5 fruit fly cellular contexts compared by ENCODE assay signal in the genomic region with DNA sequence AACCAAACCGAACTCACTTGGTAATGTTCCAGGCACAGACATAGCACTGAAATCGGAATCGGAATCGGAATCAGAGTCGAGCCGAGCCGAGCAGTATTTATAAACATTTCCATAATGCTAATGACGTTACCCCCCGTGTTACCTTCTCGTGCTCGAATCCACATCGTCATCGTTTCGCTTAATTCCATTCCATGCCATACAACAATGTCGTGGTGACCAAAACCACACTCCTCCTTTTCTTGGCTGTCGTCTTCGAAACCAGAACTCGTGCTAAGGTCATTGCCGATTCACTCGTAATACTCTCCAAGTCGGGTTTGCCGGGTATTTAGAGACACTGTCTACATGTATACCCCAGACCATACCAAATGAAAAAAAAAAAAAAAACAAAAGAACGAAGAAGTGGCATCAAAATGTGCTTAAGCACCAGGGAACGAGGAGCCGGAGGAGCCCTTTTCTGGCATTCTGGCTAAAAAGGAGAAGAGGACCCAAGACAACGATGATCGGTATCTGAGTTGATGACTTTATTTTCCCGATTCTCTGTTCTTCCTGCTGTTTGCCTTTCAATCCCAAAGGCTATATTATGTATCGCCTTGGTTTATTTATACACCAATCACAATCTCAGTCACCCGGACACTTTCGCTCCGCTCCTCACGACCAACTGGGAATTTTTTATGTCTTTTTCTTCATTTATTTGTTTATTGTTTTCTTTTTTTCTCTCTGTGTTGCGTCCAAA.
A peak's percentile ranks its signal among the peaks of the same experiment; 100 is the strongest.
TF ChIP-seq lines count a peak whose summit lies in the region.

No protein-coding gene starts in this region.

- TF ChIP-seq CTCF in whole organism, embryonic (GFP tag; optimal IDR thresholded peaks at IDR 0.05; lab: Kevin White, UChicago): no peak

TF ChIP-seq in whole organism, adult, 20 proteins besides CTCF, POLR2A, EP300 and RAD21:
- peak; percentile 67 for TF ChIP-seq kay (GFP tag; lab: Kevin White, UChicago; ENCODE audit: borderline replicate concordance)
- no peak for TF ChIP-seq CG7045 (GFP tag; optimal IDR thresholded peaks at IDR 0.05; lab: Kevin White, UChicago)
- peak; percentile 71 for TF ChIP-seq tj (GFP tag; optimal IDR thresholded peaks at IDR 0.05; lab: Kevin White, UChicago)
TF ChIP-seq in whole organism, adult: peak in this region for 2.

TF ChIP-seq in whole organism, embryonic, 481 proteins besides CTCF, POLR2A, EP300 and RAD21 (continues in another document):
- peak; percentile 45 for TF ChIP-seq zf30C (GFP tag; optimal IDR thresholded peaks at IDR 0.05; lab: Kevin White, UChicago)
- peak; percentile 80 for TF ChIP-seq nom (GFP tag; optimal IDR thresholded peaks at IDR 0.05; lab: Kevin White, UChicago)
- TF ChIP-seq lbe (GFP tag; optimal IDR thresholded peaks at IDR 0.05; lab: Kevin White, UChicago): peak; percentile 62
- TF ChIP-seq pros (GFP tag; optimal IDR thresholded peaks at IDR 0.05; lab: Kevin White, UChicago): peak; percentile 66
- no peak for TF ChIP-seq CG10462 (GFP tag; optimal IDR thresholded peaks at IDR 0.05; lab: Kevin White, UChicago)
- TF ChIP-seq corto (GFP tag; optimal IDR thresholded peaks at IDR 0.05; lab: Kevin White, UChicago): peak; percentile 58
- peak; percentile 83 for TF ChIP-seq sens (GFP tag; lab: Kevin White, UChicago)
- TF ChIP-seq CG12769 (tag; optimal IDR thresholded peaks at IDR 0.05; lab: Kevin White, UChicago): peak; percentile 90
- TF ChIP-seq sug (tag; optimal IDR thresholded peaks at IDR 0.05; lab: Kevin White, UChicago): peak; percentile 3
- TF ChIP-seq CG8478 (optimal IDR thresholded peaks at IDR 0.05; lab: Kevin White, UChicago): no peak
- peak; percentile 11 for TF ChIP-seq CG2712 (tag; optimal IDR thresholded peaks at IDR 0.05; lab: Kevin White, UChicago)
- TF ChIP-seq vvl (GFP tag; IDR thresholded peaks at IDR 0.05; lab: Robert Waterston, UW): peak; percentile 93
- TF ChIP-seq aop (GFP tag; IDR thresholded peaks at IDR 0.05; lab: Robert Waterston, UW): no peak
- TF ChIP-seq Deaf1 (tag; optimal IDR thresholded peaks at IDR 0.05; lab: Kevin White, UChicago): peak; percentile 77
- no peak for TF ChIP-seq PHDP (tag; optimal IDR thresholded peaks at IDR 0.05; lab: Kevin White, UChicago)
- TF ChIP-seq cwo (GFP tag; optimal IDR thresholded peaks at IDR 0.05; lab: Kevin White, UChicago): peak; percentile 5
- no peak for TF ChIP-seq org-1 (GFP tag; optimal IDR thresholded peaks at IDR 0.05; lab: Kevin White, UChicago)
- TF ChIP-seq kni (GFP tag; optimal IDR thresholded peaks at IDR 0.05; lab: Kevin White, UChicago): peak; percentile 1
- TF ChIP-seq CG9727 (GFP tag; optimal IDR thresholded peaks at IDR 0.05; lab: Kevin White, UChicago): peak; percentile 10

TF ChIP-seq in whole organism, prepupa, 60 proteins besides CTCF, POLR2A, EP300 and RAD21 (continues in another document):
- TF ChIP-seq esn (GFP tag; optimal IDR thresholded peaks at IDR 0.05; lab: Kevin White, UChicago) (peak; percentile 28), fd85E (GFP tag; optimal IDR thresholded peaks at IDR 0.05; lab: Kevin White, UChicago) (no peak), CG11902 (GFP tag; optimal IDR thresholded peaks at IDR 0.05; lab: Kevin White, UChicago) (no peak), Ets96B (tag; optimal IDR thresholded peaks at IDR 0.05; lab: Kevin White, UChicago) (peak; percentile 47), CG8319 (GFP tag; optimal IDR thresholded peaks at IDR 0.05; lab: Kevin White, UChicago) (no peak), Met (GFP tag; optimal IDR thresholded peaks at IDR 0.05; lab: Kevin White, UChicago) (peak; percentile 15), CG6808 (GFP tag; optimal IDR thresholded peaks at IDR 0.05; lab: Kevin White, UChicago) (peak; percentile 41), CG10631 (GFP tag; optimal IDR thresholded peaks at IDR 0.05; lab: Kevin White, UChicago) (peak; percentile 10), OdsH (GFP tag; optimal IDR thresholded peaks at IDR 0.05; lab: Kevin White, UChicago) (peak; percentile 28), Hr39 (GFP tag; optimal IDR thresholded peaks at IDR 0.05; lab: Kevin White, UChicago) (peak; percentile 20), Sox102F (GFP tag; optimal IDR thresholded peaks at IDR 0.05; lab: Kevin White, UChicago) (peak; percentile 78), svp (GFP tag; lab: Kevin White, UChicago) (peak; percentile 83), dac (GFP tag; optimal IDR thresholded peaks at IDR 0.05; lab: Kevin White, UChicago) (no peak), topi (GFP tag; optimal IDR thresholded peaks at IDR 0.05; lab: Kevin White, UChicago) (peak; percentile 25), Eip78C (GFP tag; lab: Kevin White, UChicago) (peak; percentile 81), spab (GFP tag; optimal IDR thresholded peaks at IDR 0.05; lab: Kevin White, UChicago) (peak; percentile 53), CG32006 (GFP tag; optimal IDR thresholded peaks at IDR 0.05; lab: Kevin White, UChicago) (no peak), CG6792 (GFP tag; optimal IDR thresholded peaks at IDR 0.05; lab: Kevin White, UChicago) (peak; percentile 4), CG31627 (GFP tag; optimal IDR thresholded peaks at IDR 0.05; lab: Kevin White, UChicago) (peak; percentile 17), ss (GFP tag; optimal IDR thresholded peaks at IDR 0.05; lab: Kevin White, UChicago) (peak; percentile 78 to 86), Sox14 (GFP tag; optimal IDR thresholded peaks at IDR 0.05; lab: Kevin White, UChicago) (peak; percentile 60)

TF ChIP-seq in whole organism, pupa, 21 proteins besides CTCF, POLR2A, EP300 and RAD21:
- TF ChIP-seq Pif1B (GFP tag; optimal IDR thresholded peaks at IDR 0.05; lab: Kevin White, UChicago) (peak; percentile 18), CG14655 (GFP tag; optimal IDR thresholded peaks at IDR 0.05; lab: Kevin White, UChicago) (peak; percentile 37), CG8159 (tag; optimal IDR thresholded peaks at IDR 0.05; lab: Kevin White, UChicago) (peak; percentile 25), CG13204 (GFP tag; optimal IDR thresholded peaks at IDR 0.05; lab: Kevin White, UChicago) (peak; percentile 48), gl (tag; optimal IDR thresholded peaks at IDR 0.05; lab: Kevin White, UChicago) (peak; percentile 40), Snoo (tag; optimal IDR thresholded peaks at IDR 0.05; lab: Kevin White, UChicago) (peak; percentile 48), CG32121 (GFP tag; IDR thresholded peaks at IDR 0.05; lab: Robert Waterston, UW) (no peak), D1 (tag; optimal IDR thresholded peaks at IDR 0.05; lab: Kevin White, UChicago) (no peak), fd96Ca (GFP tag; IDR thresholded peaks at IDR 0.05; lab: Robert Waterston, UW) (no peak), CG9948 (tag; optimal IDR thresholded peaks at IDR 0.05; lab: Kevin White, UChicago) (peak; percentile 10), Pif1A (GFP tag; optimal IDR thresholded peaks at IDR 0.05; lab: Kevin White, UChicago) (peak; percentile 40), CG17806 (tag; optimal IDR thresholded peaks at IDR 0.05; lab: Kevin White, UChicago) (peak; percentile 15), CG15710 (tag; optimal IDR thresholded peaks at IDR 0.05; lab: Kevin White, UChicago) (peak; percentile 47), EcR (GFP tag; optimal IDR thresholded peaks at IDR 0.05; lab: Kevin White, UChicago) (peak; percentile 91), CG8301 (tag; optimal IDR thresholded peaks at IDR 0.05; lab: Kevin White, UChicago) (no peak)

TF ChIP-seq in whole organism, wandering third instar larva, 38 proteins besides CTCF, POLR2A, EP300 and RAD21 (continues in another document):
- peak; percentile 4 for TF ChIP-seq rgr (GFP tag; optimal IDR thresholded peaks at IDR 0.05; lab: Kevin White, UChicago)
- TF ChIP-seq Dif (GFP tag; optimal IDR thresholded peaks at IDR 0.05; lab: Kevin White, UChicago; ENCODE audit: partially characterized antibody): no peak
- no peak for TF ChIP-seq Mio (GFP tag; optimal IDR thresholded peaks at IDR 0.05; lab: Kevin White, UChicago)
- TF ChIP-seq CrebA (GFP tag; optimal IDR thresholded peaks at IDR 0.05; lab: Kevin White, UChicago; ENCODE audit: borderline replicate concordance): peak; percentile 75
- TF ChIP-seq OdsH (GFP tag; optimal IDR thresholded peaks at IDR 0.05; lab: Kevin White, UChicago): peak; percentile 29
- no peak for TF ChIP-seq Myc (optimal IDR thresholded peaks at IDR 0.05; lab: Kevin White, UChicago)
- no peak for TF ChIP-seq pan (optimal IDR thresholded peaks at IDR 0.05; lab: Kevin White, UChicago)
- no peak for TF ChIP-seq HLH106 (tag; optimal IDR thresholded peaks at IDR 0.05; lab: Kevin White, UChicago)
- TF ChIP-seq Hnf4 (GFP tag; optimal IDR thresholded peaks at IDR 0.05; lab: Kevin White, UChicago): peak; percentile 20
- no peak for TF ChIP-seq dsf (GFP tag; optimal IDR thresholded peaks at IDR 0.05; lab: Kevin White, UChicago; ENCODE audit: borderline replicate concordance)
- no peak for TF ChIP-seq CG9705 (GFP tag; optimal IDR thresholded peaks at IDR 0.05; lab: Kevin White, UChicago)
- peak; percentile 51 for TF ChIP-seq woc (GFP tag; optimal IDR thresholded peaks at IDR 0.05; lab: Kevin White, UChicago)
- no peak for TF ChIP-seq sv (GFP tag; optimal IDR thresholded peaks at IDR 0.05; lab: Kevin White, UChicago)
- TF ChIP-seq dl (GFP tag; optimal IDR thresholded peaks at IDR 0.05; lab: Kevin White, UChicago; ENCODE audit: insufficient read depth in 1 of 2, partially characterized antibody in 2 of 2): no peak
- peak; percentile 30 for TF ChIP-seq ey (GFP tag; optimal IDR thresholded peaks at IDR 0.05; lab: Kevin White, UChicago)
- TF ChIP-seq fru (GFP tag; optimal IDR thresholded peaks at IDR 0.05; lab: Kevin White, UChicago): peak; percentile 60
- TF ChIP-seq jim (GFP tag; optimal IDR thresholded peaks at IDR 0.05; lab: Kevin White, UChicago): peak; percentile 26
- TF ChIP-seq Hr78 (GFP tag; optimal IDR thresholded peaks at IDR 0.05; lab: Kevin White, UChicago): no peak
- no peak for TF ChIP-seq lola (GFP tag; optimal IDR thresholded peaks at IDR 0.05; lab: Kevin White, UChicago)
- TF ChIP-seq foxo (GFP tag; optimal IDR thresholded peaks at IDR 0.05; lab: Kevin White, UChicago): peak in 1 of 2 experiments; percentile 1
- TF ChIP-seq Rel (GFP tag; optimal IDR thresholded peaks at IDR 0.05; lab: Kevin White, UChicago): peak; percentile 70
- peak; percentile 22 for TF ChIP-seq Rel (tag; optimal IDR thresholded peaks at IDR 0.05; lab: Kevin White, UChicago)
- peak; percentile 77 for TF ChIP-seq brk (GFP tag; optimal IDR thresholded peaks at IDR 0.05; lab: Kevin White, UChicago)
- TF ChIP-seq tai (GFP tag; optimal IDR thresholded peaks at IDR 0.05; lab: Kevin White, UChicago): no peak
- no peak for TF ChIP-seq GATAd (GFP tag; optimal IDR thresholded peaks at IDR 0.05; lab: Kevin White, UChicago)
- no peak for TF ChIP-seq Jra (GFP tag; optimal IDR thresholded peaks at IDR 0.05; lab: Kevin White, UChicago)
- TF ChIP-seq sage (GFP tag; optimal IDR thresholded peaks at IDR 0.05; lab: Kevin White, UChicago): peak; percentile 26
- TF ChIP-seq N (GFP tag; optimal IDR thresholded peaks at IDR 0.05; lab: Kevin White, UChicago): no peak
- peak; percentile 50 for TF ChIP-seq Vsx2 (GFP tag; optimal IDR thresholded peaks at IDR 0.05; lab: Kevin White, UChicago; ENCODE audit: partially characterized antibody)
- TF ChIP-seq Abd-B (GFP tag; optimal IDR thresholded peaks at IDR 0.05; lab: Kevin White, UChicago): no peak
- no peak for TF ChIP-seq Dfd (GFP tag; optimal IDR thresholded peaks at IDR 0.05; lab: Kevin White, UChicago)
